Worm (Caenorhabditis elegans): ENCODE results near the gene frpr-9.

- TF ChIP-seq lsy-2 (tag; optimal IDR thresholded peaks at IDR 0.05), result no peak
- no peak for TF ChIP-seq nhr-12 (tag; optimal IDR thresholded peaks at IDR 0.05)
- no peak for TF ChIP-seq sptf-1 (tag; optimal IDR thresholded peaks at IDR 0.05)
- no peak for TF ChIP-seq unc-39 (tag; optimal IDR thresholded peaks at IDR 0.05)
These were observed 19.9 kb downstream of the frpr-9 start for ce11 chrV:11011807-11012206.

Data from whole organism, mixed stage, embryonic.